Fruit fly (Drosophila melanogaster) whole organism, embryonic: ENCODE measurements around the gene CG46462.

ENCODE experiments used
- Bdp1 ChIP-seq: fragments of 200-800 bp; sonication (Bioruptor generic); optimal IDR thresholded peaks from 3 replicates; lab custom pipeline; 2016; ENCODE audit warnings: missing biosample characterization, missing genetic modification characterization
- CG10147 ChIP-seq: fragments of 200-800 bp; sonication (Bioruptor generic); optimal IDR thresholded peaks from 2 replicates; lab custom pipeline; 2019; ENCODE audit warnings: missing biosample characterization, mild to moderate bottlenecking, missing genetic modification characterization, moderate library complexity
- CG10321 ChIP-seq: fragments of 200-800 bp; sonication (Bioruptor generic); IDR thresholded peaks from 2 replicates; pipeline ENCODE4 v1.3.6; 2022; ENCODE audit warnings: missing biosample characterization, missing genetic modification characterization
- CG10462 ChIP-seq: fragments of 200-800 bp; sonication (Bioruptor generic); optimal IDR thresholded peaks from 2 replicates; lab custom pipeline; 2016; ENCODE audit warnings: missing biosample characterization, missing genetic modification characterization
- CG14014 ChIP-seq: fragments of 200-800 bp; sonication (Bioruptor generic); IDR thresholded peaks from 2 replicates; pipeline ENCODE4 v1.3.6; 2022; ENCODE audit warnings: missing biosample characterization, missing genetic modification characterization
- CG14710 ChIP-seq: fragments of 200-800 bp; sonication (Bioruptor generic); optimal IDR thresholded peaks from 3 replicates; lab custom pipeline; 2019; ENCODE audit warnings: missing biosample characterization, mild to moderate bottlenecking, missing genetic modification characterization, moderate library complexity
- CG15479 ChIP-seq: fragments of 200-800 bp; sonication (Bioruptor generic); optimal IDR thresholded peaks from 3 replicates; lab custom pipeline; 2019; ENCODE audit warnings: missing biosample characterization, mild to moderate bottlenecking, missing genetic modification characterization, moderate library complexity
- CG17912 ChIP-seq: fragments of 200-800 bp; sonication (Bioruptor generic); optimal IDR thresholded peaks from 2 replicates; lab custom pipeline; 2018; ENCODE audit warnings: missing biosample characterization, mild to moderate bottlenecking, missing genetic modification characterization
- CG18599 ChIP-seq: fragments of 200-800 bp; sonication (Bioruptor generic); optimal IDR thresholded peaks from 3 replicates; lab custom pipeline; 2017; ENCODE audit warnings: missing biosample characterization, missing genetic modification characterization, mild to moderate bottlenecking, moderate library complexity, missing genetic modification reagents
- CG2202 ChIP-seq: fragments of 200-800 bp; sonication (Bioruptor generic); optimal IDR thresholded peaks from 2 replicates; lab custom pipeline; 2018; ENCODE audit warnings: missing biosample characterization, mild to moderate bottlenecking, missing genetic modification characterization
- CG30431 ChIP-seq: fragments of 200-800 bp; sonication (Bioruptor generic); optimal IDR thresholded peaks from 2 replicates; lab custom pipeline; 2017; ENCODE audit warnings: missing biosample characterization, missing genetic modification characterization
- CG31365 ChIP-seq: fragments of 200-800 bp; sonication (Bioruptor generic); optimal IDR thresholded peaks from 2 replicates; lab custom pipeline; 2018; ENCODE audit warnings: missing biosample characterization, mild to moderate bottlenecking, missing genetic modification characterization
- CG7928 ChIP-seq: fragments of 200-800 bp; sonication (Bioruptor generic); optimal IDR thresholded peaks from 2 replicates; lab custom pipeline; 2017; ENCODE audit warnings: missing biosample characterization, mild to moderate bottlenecking, missing genetic modification characterization
- CG8478 ChIP-seq: fragments of >200 bp; optimal IDR thresholded peaks from 2 replicates; lab custom pipeline; 2018
- CG8765 ChIP-seq: fragments of 200-800 bp; sonication (Bioruptor generic); IDR thresholded peaks from 2 replicates; pipeline ENCODE4 v1.3.6; 2022; ENCODE audit warnings: missing biosample characterization, missing genetic modification characterization
- CG9727 ChIP-seq: fragments of 200-800 bp; sonication (Bioruptor generic); optimal IDR thresholded peaks from 3 replicates; lab custom pipeline; 2017; ENCODE audit warnings: missing biosample characterization, mild to moderate bottlenecking, missing genetic modification characterization
- CG9817 ChIP-seq: fragments of 200-800 bp; sonication (Bioruptor generic); optimal IDR thresholded peaks from 2 replicates; lab custom pipeline; 2018; ENCODE audit warnings: missing biosample characterization, mild to moderate bottlenecking, missing genetic modification characterization, moderate library complexity
- Doc2 ChIP-seq: fragments of 200-800 bp; sonication (Bioruptor generic); IDR thresholded peaks from 2 replicates; pipeline ENCODE4 v1.3.6; 2022; ENCODE audit warnings: missing biosample characterization, missing genetic modification characterization
- Dp ChIP-seq: fragments of 200-800 bp; sonication (Bioruptor generic); optimal IDR thresholded peaks from 2 replicates; lab custom pipeline; 2018; ENCODE audit warnings: missing biosample characterization, mild to moderate bottlenecking, missing genetic modification characterization, moderate library complexity
- Gsc ChIP-seq: fragments of 200-800 bp; sonication (Bioruptor generic); IDR thresholded peaks from 2 replicates; pipeline ENCODE4 v1.3.6; 2022; ENCODE audit warnings: missing biosample characterization, missing genetic modification characterization
- H2.0 ChIP-seq: fragments of 200-800 bp; sonication (Bioruptor generic); IDR thresholded peaks from 2 replicates; pipeline ENCODE4 v1.3.6; 2022; ENCODE audit warnings: missing biosample characterization, missing genetic modification characterization
- HLH3B ChIP-seq: fragments of 200-800 bp; sonication (Bioruptor generic); IDR thresholded peaks from 2 replicates; pipeline ENCODE4 v1.3.6; 2022; ENCODE audit warnings: missing biosample characterization, missing genetic modification characterization
- Med ChIP-seq: fragments of 200-800 bp; sonication (Bioruptor generic); peaks from one replicate; lab custom pipeline; 2016; ENCODE audit warnings: missing biosample characterization, missing genetic modification characterization, mild to moderate bottlenecking, inconsistent platforms, moderate library complexity
- NC2β ChIP-seq: fragments of 200-800 bp; sonication (Bioruptor generic); optimal IDR thresholded peaks from 2 replicates; lab custom pipeline; 2016; ENCODE audit warnings: missing biosample characterization, missing genetic modification characterization
- Nf-YB ChIP-seq: fragments of 200-800 bp; sonication (Bioruptor generic); optimal IDR thresholded peaks from 3 replicates; lab custom pipeline; 2019; ENCODE audit warnings: missing biosample characterization, mild to moderate bottlenecking, missing genetic modification characterization, moderate library complexity
- Oaz ChIP-seq: fragments of 200-800 bp; sonication (Bioruptor generic); IDR thresholded peaks from 2 replicates; pipeline ENCODE4 v1.3.6; 2022; ENCODE audit warnings: missing biosample characterization, missing genetic modification characterization
- Side ChIP-seq: fragments of 200-800 bp; sonication (Bioruptor generic); optimal IDR thresholded peaks from 2 replicates; lab custom pipeline; 2016; ENCODE audit warnings: missing biosample characterization, missing genetic modification characterization
- Sox102F ChIP-seq: fragments of 200-800 bp; sonication (Bioruptor generic); optimal IDR thresholded peaks from 2 replicates; lab custom pipeline; 2018; ENCODE audit warnings: missing biosample characterization, mild to moderate bottlenecking, missing genetic modification characterization, moderate library complexity
- ac ChIP-seq: fragments of 200-800 bp; sonication (Bioruptor generic); optimal IDR thresholded peaks from 3 replicates; lab custom pipeline; 2017; ENCODE audit warnings: missing biosample characterization, mild to moderate bottlenecking, missing genetic modification characterization
- ash1 ChIP-seq: fragments of 200-800 bp; sonication (Bioruptor generic); optimal IDR thresholded peaks from 2 replicates; lab custom pipeline; 2018; ENCODE audit warnings: missing biosample characterization, mild to moderate bottlenecking, missing genetic modification characterization
- crp ChIP-seq, 2 experiments: fragments of 200-800 bp; sonication (Bioruptor generic); optimal IDR thresholded peaks; 2 replicates in 1 of 2; 3 replicates in 1 of 2; lab custom pipeline; 2017; ENCODE audit warnings: missing biosample characterization in 2 of 2, missing genetic modification characterization in 2 of 2, mild to moderate bottlenecking in 1 of 2, moderate library complexity in 1 of 2
- danr ChIP-seq: fragments of 200-800 bp; sonication (Bioruptor generic); IDR thresholded peaks from 2 replicates; pipeline ENCODE4 v1.3.6; 2022; ENCODE audit warnings: missing biosample characterization, missing genetic modification characterization
- dysf ChIP-seq: fragments of 200-800 bp; sonication (Bioruptor generic); IDR thresholded peaks from 3 replicates; pipeline ENCODE4 v1.3.6; 2022; ENCODE audit warnings: missing biosample characterization, missing genetic modification characterization
- ewg ChIP-seq: fragments of 200-800 bp; sonication (Bioruptor generic); optimal IDR thresholded peaks from 3 replicates; lab custom pipeline; 2017; ENCODE audit warnings: mild to moderate bottlenecking, missing biosample characterization, missing genetic modification reagents, missing genetic modification characterization
- gcm ChIP-seq: fragments of 200-800 bp; sonication (Bioruptor generic); optimal IDR thresholded peaks from 2 replicates; lab custom pipeline; 2019; ENCODE audit warnings: missing biosample characterization, mild to moderate bottlenecking, missing genetic modification characterization, moderate library complexity
- jing ChIP-seq: fragments of 200-800 bp; sonication (Bioruptor generic); optimal IDR thresholded peaks from 2 replicates; lab custom pipeline; 2018; ENCODE audit warnings: missing biosample characterization, mild to moderate bottlenecking, missing genetic modification characterization
- lola ChIP-seq, 3 experiments: fragments of >200 bp in 2 of 3; fragments of 200-800 bp in 1 of 3; sonication (Bioruptor generic) in 1 of 3; optimal IDR thresholded peaks; 2 replicates each; lab custom pipeline; 2017 to 2019; ENCODE audit warnings: missing biosample characterization in 3 of 3, missing genetic modification characterization in 3 of 3, mild to moderate bottlenecking in 1 of 3, moderate library complexity in 1 of 3
- mirr ChIP-seq: fragments of 200-800 bp; sonication (Bioruptor generic); optimal IDR thresholded peaks from 3 replicates; lab custom pipeline; 2018; ENCODE audit warnings: missing biosample characterization, mild to moderate bottlenecking, missing genetic modification characterization
- nau ChIP-seq: fragments of 200-800 bp; sonication (Bioruptor generic); optimal IDR thresholded peaks from 3 replicates; lab custom pipeline; 2017; ENCODE audit warnings: missing biosample characterization, mild to moderate bottlenecking, missing genetic modification characterization, missing genetic modification reagents
- phol ChIP-seq: fragments of 200-800 bp; sonication (Bioruptor generic); optimal IDR thresholded peaks from 3 replicates; lab custom pipeline; 2018; ENCODE audit warnings: missing biosample characterization, mild to moderate bottlenecking, missing genetic modification characterization, moderate library complexity
- prd ChIP-seq, 3 experiments: fragments of >200 bp in 2 of 3; fragments of 200-800 bp in 1 of 3; sonication (Bioruptor generic) in 1 of 3; optimal IDR thresholded peaks in 2 of 3; IDR thresholded peaks in 1 of 3; 2 replicates in 2 of 3; 3 replicates in 1 of 3; pipeline versions ENCODE4 v1.3.6 to Lab custom; 2017 to 2022; ENCODE audit warnings: missing biosample characterization in 1 of 3, missing genetic modification characterization in 1 of 3
- run ChIP-seq: fragments of 200-800 bp; sonication (Bioruptor generic); optimal IDR thresholded peaks from 3 replicates; lab custom pipeline; 2018; ENCODE audit warnings: missing biosample characterization, mild to moderate bottlenecking, missing genetic modification characterization
- schlank ChIP-seq: fragments of 200-800 bp; sonication (Bioruptor generic); optimal IDR thresholded peaks from 2 replicates; lab custom pipeline; 2018; ENCODE audit warnings: missing biosample characterization, mild to moderate bottlenecking, missing genetic modification characterization
- sens ChIP-seq: fragments of 200-800 bp; sonication (Bioruptor generic); peaks from one replicate; lab custom pipeline; 2016; ENCODE audit warnings: missing biosample characterization, missing genetic modification characterization
- slbo ChIP-seq: fragments of 200-800 bp; sonication (Bioruptor generic); IDR thresholded peaks from 2 replicates; pipeline ENCODE4 v1.3.6; 2022; ENCODE audit warnings: missing biosample characterization, missing genetic modification characterization
- sob ChIP-seq: fragments of 200-800 bp; sonication (Bioruptor generic); IDR thresholded peaks from 2 replicates; pipeline ENCODE4 v1.3.6; 2022; ENCODE audit warnings: missing biosample characterization, missing genetic modification characterization
- sqz ChIP-seq: fragments of 200-800 bp; sonication (Bioruptor generic); optimal IDR thresholded peaks from 3 replicates; lab custom pipeline; 2018; ENCODE audit warnings: missing biosample characterization, mild to moderate bottlenecking, missing genetic modification characterization
- tna ChIP-seq: fragments of 200-800 bp; sonication (Bioruptor generic); IDR thresholded peaks from 2 replicates; pipeline ENCODE4 v1.3.6; 2022; ENCODE audit warnings: missing biosample characterization, missing genetic modification characterization; ENCODE audit not compliant: partially characterized antibody
- tx ChIP-seq: fragments of 200-800 bp; sonication (Bioruptor generic); optimal IDR thresholded peaks from 2 replicates; lab custom pipeline; 2016; ENCODE audit warnings: missing biosample characterization, missing genetic modification characterization

Gene CG46462

dm6 chr3L:19929051-19929718, 2.3 kb upstream of the CG46462 start (continued):
- TF ChIP-seq CG7928 (no peak), Nf-YB (no peak), slbo (GFP tag; lab: Robert Waterston, UW) (peak; percentile 56; the same call in 1 of the 2 replicates), lola (GFP tag; optimal IDR thresholded peaks at IDR 0.05; lab: Kevin White, UChicago) (no peak), CG2202 (no peak), NC2β (no peak), mirr (GFP tag; lab: Kevin White, UChicago) (no peak), CG10321 (no peak), CG10462 (no peak), tna (GFP tag; lab: Robert Waterston, UW) (no peak), ac (no peak), Doc2 (no peak)

dm6 chr3L:19929719-19930334, 1.7 kb upstream of the CG46462 start:
- TF ChIP-seq CG8478 (lab: Kevin White, UChicago) (no peak), Gsc (no peak), nau (GFP tag; lab: Kevin White, UChicago) (no peak), CG30431 (no peak), sob (GFP tag; lab: Robert Waterston, UW) (no peak), schlank (no peak), jing (GFP tag; lab: Kevin White, UChicago) (no peak), ewg (GFP tag; lab: Kevin White, UChicago) (no peak), sens (GFP tag; lab: Kevin White, UChicago) (no peak), run (tag; lab: Kevin White, UChicago) (no peak), Oaz (GFP tag; lab: Robert Waterston, UW) (no peak), slbo (GFP tag; lab: Robert Waterston, UW) (no peak), CG9727 (GFP tag; lab: Kevin White, UChicago) (no peak), danr (GFP tag; lab: Robert Waterston, UW) (no peak), ash1 (GFP tag; lab: Kevin White, UChicago) (no peak), CG10147 (no peak), CG14014 (GFP tag; lab: Robert Waterston, UW) (no peak), gcm (GFP tag; lab: Kevin White, UChicago) (no peak), sqz (GFP tag; lab: Kevin White, UChicago) (peak; percentile 65), tx (GFP tag; lab: Kevin White, UChicago) (no peak), CG18599 (GFP tag; lab: Kevin White, UChicago) (peak; percentile 12), crp (GFP tag; optimal IDR thresholded peaks at IDR 0.05; lab: Kevin White, UChicago) (no peak), HLH3B (no peak), dysf (GFP tag; lab: Robert Waterston, UW) (no peak), CG31365 (no peak), H2.0 (no peak), CG15479 (no peak), CG17912 (GFP tag; lab: Kevin White, UChicago) (no peak), CG8765 (GFP tag; lab: Robert Waterston, UW) (no peak), Sox102F (GFP tag; lab: Kevin White, UChicago) (no peak), Med (GFP tag; lab: Kevin White, UChicago) (peak; percentile 74), CG9817 (tag; lab: Kevin White, UChicago) (no peak), Dp (no peak), CG14710 (no peak), phol (tag; lab: Kevin White, UChicago) (no peak), Bdp1 (GFP tag; lab: Kevin White, UChicago) (no peak), Side (no peak), prd (optimal IDR thresholded peaks at IDR 0.05; lab: Kevin White, UChicago) (no peak), prd (GFP tag; IDR thresholded peaks at IDR 0.05; lab: Robert Waterston, UW) (no peak)
